Fruit fly (Drosophila melanogaster): ENCODE data around the gene CG4598.

CG4598 gene

DNA sequence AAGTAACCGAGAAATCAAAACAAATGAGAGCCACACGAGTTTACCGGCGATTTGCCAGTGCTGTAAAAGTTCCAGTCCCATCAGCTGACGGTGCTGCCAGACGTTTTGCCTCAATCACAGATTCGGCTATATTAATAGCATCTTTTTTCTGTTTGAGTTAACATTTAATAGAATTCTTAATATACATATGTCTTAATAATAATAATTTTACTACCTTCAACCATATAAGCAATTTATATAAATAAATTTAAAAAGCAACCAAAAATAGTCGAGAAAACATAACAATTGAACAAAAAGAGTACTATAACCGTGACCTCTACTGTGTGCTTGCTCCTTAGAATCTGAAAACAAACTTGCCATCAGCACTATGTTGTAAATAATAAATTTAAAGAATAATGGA, 35.7 kb downstream of the CG4598 start, which contains the start of the genes CG13126 and CG4709 (continued):
- TF ChIP-seq amos (GFP tag; IDR thresholded peaks at IDR 0.05; ENCODE audit: partially characterized antibody) (no peak), pan (optimal IDR thresholded peaks at IDR 0.05) (no peak), pan (GFP tag; optimal IDR thresholded peaks at IDR 0.05 in 1 of 2, IDR thresholded peaks at IDR 0.05 in 1 of 2) (peak in 1 of 2 experiments; percentile 94), CG14667 (GFP tag; IDR thresholded peaks at IDR 0.05) (peak; percentile 84), CG15601 (tag; optimal IDR thresholded peaks at IDR 0.05) (peak; percentile 90), Side (GFP tag; optimal IDR thresholded peaks at IDR 0.05) (peak; percentile 28), Sox100B (GFP tag; optimal IDR thresholded peaks at IDR 0.05) (peak; percentile 91), CG7372 (GFP tag; IDR thresholded peaks at IDR 0.05) (peak; percentile 83), Hr78 (GFP tag; optimal IDR thresholded peaks at IDR 0.05) (peak in 1 of 2 experiments; percentile 83), CG13624 (GFP tag; optimal IDR thresholded peaks at IDR 0.05) (peak; percentile 41), ab (GFP tag; optimal IDR thresholded peaks at IDR 0.05) (no peak), Sry-δ (GFP tag; optimal IDR thresholded peaks at IDR 0.05) (peak; percentile 24), cg (GFP tag; optimal IDR thresholded peaks at IDR 0.05) (no peak), GATAe (GFP tag; conservative IDR thresholded peaks at IDR 0.05) (no peak; the same call in 1 of the 2 replicates), esg (GFP tag; conservative IDR thresholded peaks at IDR 0.05) (peak; percentile 88), Elba2 (GFP tag; optimal IDR thresholded peaks at IDR 0.05) (peak; percentile 15), knrl (GFP tag; IDR thresholded peaks at IDR 0.05; ENCODE audit: partially characterized antibody) (no peak), gcm (GFP tag; optimal IDR thresholded peaks at IDR 0.05) (peak; percentile 93), Asciz (GFP tag; optimal IDR thresholded peaks at IDR 0.05) (peak; percentile 90), CG14860 (GFP tag; IDR thresholded peaks at IDR 0.05; ENCODE audit: partially characterized antibody) (no peak), H2.0 (GFP tag; IDR thresholded peaks at IDR 0.05) (peak; percentile 82), Mrtf (GFP tag; IDR thresholded peaks at IDR 0.05) (peak; percentile 83), otp (GFP tag; IDR thresholded peaks at IDR 0.05) (peak; percentile 77; the same call in 2 of the 3 replicates), CG31388 (GFP tag; optimal IDR thresholded peaks at IDR 0.05) (peak; percentile 84), CG11398 (GFP tag; optimal IDR thresholded peaks at IDR 0.05) (no peak), Mes4 (GFP tag; optimal IDR thresholded peaks at IDR 0.05) (no peak), mld (GFP tag; IDR thresholded peaks at IDR 0.05; ENCODE audit: partially characterized antibody) (no peak), CG9727 (GFP tag; optimal IDR thresholded peaks at IDR 0.05) (peak; percentile 96), CG17186 (GFP tag; optimal IDR thresholded peaks at IDR 0.05) (peak; percentile 19), ara (GFP tag; IDR thresholded peaks at IDR 0.05) (peak; percentile 89), Eip74EF (GFP tag; optimal IDR thresholded peaks at IDR 0.05) (peak in 1 of 2 experiments; percentile 94), inv (GFP tag; IDR thresholded peaks at IDR 0.05; ENCODE audit: partially characterized antibody) (no peak), Trl (optimal IDR thresholded peaks at IDR 0.05) (no peak), Trl (GFP tag; optimal IDR thresholded peaks at IDR 0.05) (peak; percentile 40), CG7745 (tag; optimal IDR thresholded peaks at IDR 0.05) (no peak), BEAF-32 (GFP tag; optimal IDR thresholded peaks at IDR 0.05) (peak; percentile 30), so (GFP tag; IDR thresholded peaks at IDR 0.05) (peak; percentile 77; the same call in 2 of the 3 replicates), CG8281 (tag; optimal IDR thresholded peaks at IDR 0.05) (peak; percentile 76), sd (tag; optimal IDR thresholded peaks at IDR 0.05) (peak; percentile 67), Antp (GFP tag; optimal IDR thresholded peaks at IDR 0.05) (peak; percentile 13), CG7271 (tag; optimal IDR thresholded peaks at IDR 0.05) (peak; percentile 93), sob (GFP tag; IDR thresholded peaks at IDR 0.05) (peak; percentile 91), Ets97D (GFP tag; optimal IDR thresholded peaks at IDR 0.05) (peak; percentile 61), CG2875 (GFP tag; optimal IDR thresholded peaks at IDR 0.05) (peak; percentile 77), CG8924 (tag; optimal IDR thresholded peaks at IDR 0.05) (peak; percentile 94), Fer1 (GFP tag; optimal IDR thresholded peaks at IDR 0.05) (peak; percentile 94), CG13424 (tag; optimal IDR thresholded peaks at IDR 0.05) (peak; percentile 92), CrebB (tag; optimal IDR thresholded peaks at IDR 0.05) (peak; percentile 47), crp (GFP tag; optimal IDR thresholded peaks at IDR 0.05) (peak; percentile 79 to 96), tx (GFP tag; optimal IDR thresholded peaks at IDR 0.05) (no peak)

Measured in whole organism, embryonic.